Worm (Caenorhabditis elegans) whole organism, midembryonic: Measurements from ENCODE around the gene F32D8.14.

Source experiments
- T22C8.4 ChIP-seq: fragments of 200-800 bp; sonication (Bioruptor generic); IDR thresholded peaks from 2 replicates; pipeline ENCODE4 v1.3.6; 2022; ENCODE audit warnings: missing genetic modification characterization, missing compliant biosample characterization
- cog-1 ChIP-seq: sonication (generic microtip); optimal IDR thresholded peaks from 2 replicates; lab custom pipeline; 2016; ENCODE audit warnings: missing genetic modification characterization, missing compliant biosample characterization
- flt-1 ChIP-seq: fragments of 200-800 bp; sonication (Bioruptor generic); IDR thresholded peaks from 2 replicates; pipeline ENCODE4 v1.3.6; 2022; ENCODE audit warnings: missing genetic modification characterization, missing compliant biosample characterization
- klf-2 ChIP-seq: fragments of 200-800 bp; sonication (Bioruptor generic); conservative IDR thresholded peaks from 2 replicates; pipeline ENCODE4 v1.3.6; 2022; ENCODE audit warnings: missing genetic modification reagents, missing genetic modification characterization, missing compliant biosample characterization
- ref-1 ChIP-seq: fragments of 200-800 bp; sonication (Bioruptor generic); conservative IDR thresholded peaks from 2 replicates; pipeline ENCODE4 v1.3.6; 2022; ENCODE audit warnings: missing genetic modification reagents, missing genetic modification characterization, missing compliant biosample characterization
- tab-1 ChIP-seq: fragments of 200-800 bp; sonication (Bioruptor generic); IDR thresholded peaks from 2 replicates; pipeline ENCODE4 v1.3.6; 2022; ENCODE audit warnings: missing genetic modification characterization, missing compliant biosample characterization
- ztf-29 ChIP-seq: fragments of 200-800 bp; sonication (Bioruptor generic); IDR thresholded peaks from 2 replicates; pipeline ENCODE4 v1.3.6; 2022; ENCODE audit warnings: missing genetic modification reagents, missing genetic modification characterization, missing compliant biosample characterization

- TF ChIP-seq ref-1 (GFP tag; lab: Robert Waterston, UW) (no peak), tab-1 (GFP tag; lab: Robert Waterston, UW) (no peak), cog-1 (tag; lab: Kevin White, UChicago) (no peak), T22C8.4 (no peak), ztf-29 (no peak), flt-1 (GFP tag; lab: Robert Waterston, UW) (no peak), klf-2 (GFP tag; lab: Robert Waterston, UW) (no peak)
These were observed 45.5 kb upstream of the F32D8.14 start for ce11 chrV:10939990-10940570.
